Worm (Caenorhabditis elegans): ENCODE results near the gene Y66D12A.21.

- TF ChIP-seq nhr-10 (tag; optimal IDR thresholded peaks at IDR 0.05) (no peak), R02D3.7 (tag; optimal IDR thresholded peaks at IDR 0.05) (no peak), unc-55 (GFP tag; optimal IDR thresholded peaks at IDR 0.05) (no peak), nhr-12 (tag; optimal IDR thresholded peaks at IDR 0.05) (no peak), lsy-2 (tag; optimal IDR thresholded peaks at IDR 0.05) (no peak), ztf-4 (tag; optimal IDR thresholded peaks at IDR 0.05) (no peak), blmp-1 (tag; optimal IDR thresholded peaks at IDR 0.05; ENCODE audit: insufficient read depth) (no peak), snpc-4 (tag; optimal IDR thresholded peaks at IDR 0.05) (no peak), nhr-77 (tag; optimal IDR thresholded peaks at IDR 0.05) (no peak)
These were observed 38.5 kb downstream of the Y66D12A.21 start for ce11 chrIII:11466420-11467188.
